Worm (Caenorhabditis elegans): ENCODE data around the gene Y49A3A.3.
"Not testable (repeated sequence)": the region's sequence is repeated elsewhere in the genome, so short reads cannot be mapped to it uniquely, and the experiment has no call there.

Gene Y49A3A.3

DNA sequence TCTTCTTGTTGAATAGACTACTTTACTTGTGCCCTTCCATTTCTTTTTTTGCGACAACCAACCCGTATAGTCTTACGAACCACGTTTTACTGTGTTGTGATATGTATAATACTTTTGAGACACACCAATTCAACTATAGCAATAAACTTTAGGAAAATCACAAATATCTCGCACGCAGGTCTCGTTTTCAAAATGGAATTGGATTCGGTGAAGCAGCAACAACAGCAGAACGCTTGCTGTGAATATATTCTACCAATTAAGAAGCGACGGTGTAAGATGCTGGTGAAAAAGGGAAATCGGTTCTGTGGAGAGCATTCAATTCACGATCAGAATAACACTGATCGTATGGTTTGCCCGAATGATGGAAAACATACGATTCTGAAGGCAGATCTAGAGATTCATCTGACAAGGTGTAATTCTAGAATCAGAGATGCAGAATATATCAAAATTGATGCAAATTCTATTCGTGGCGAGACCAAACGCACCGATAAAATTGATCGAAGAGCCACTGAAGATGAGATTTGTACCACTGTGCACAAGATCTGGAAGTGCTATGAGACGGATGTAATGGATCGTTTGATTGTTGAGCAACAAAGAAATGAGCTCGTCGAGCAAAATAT is at the start of gene Y49A3A.3:
TSS of gene Y49A3A.3 (plus strand) at position 153 of the 620 bp plus-strand sequence.
- TF ChIP-seq unc-62 (GFP tag; optimal IDR thresholded peaks at IDR 0.05): no peak

DNA sequence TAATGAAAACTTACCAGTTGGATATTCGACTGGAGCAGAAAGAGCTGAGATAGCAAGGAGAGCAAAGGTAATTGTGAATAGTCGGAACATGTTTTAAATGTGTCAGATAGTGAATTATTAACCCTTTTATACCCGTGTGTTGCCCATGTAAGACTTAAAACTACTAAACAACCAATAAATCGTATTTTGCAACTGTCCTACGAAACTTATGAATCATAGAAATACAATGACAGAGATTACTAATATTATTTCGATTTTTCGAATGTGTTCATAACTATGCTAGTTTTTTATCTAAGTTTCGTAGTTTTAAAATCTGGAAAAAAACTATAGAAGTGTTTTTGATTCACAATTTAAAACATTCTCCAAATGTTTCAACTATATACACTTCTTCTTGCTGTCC is 47.4 kb upstream of the Y49A3A.3 start, which contains the start of gene spig-4:
TSS of gene spig-4 (minus strand) at position 101 of the 400 bp plus-strand sequence.
- TF ChIP-seq unc-62 (GFP tag; optimal IDR thresholded peaks at IDR 0.05): not testable (repeated sequence)

ce11 chrV:14308164-14308563 is 46.0 kb upstream of the Y49A3A.3 start, which contains the start of gene spig-5:
TSS of gene spig-5 (plus strand) at chrV:14308464.
- TF ChIP-seq unc-62 (GFP tag; optimal IDR thresholded peaks at IDR 0.05): not testable (repeated sequence)

DNA sequence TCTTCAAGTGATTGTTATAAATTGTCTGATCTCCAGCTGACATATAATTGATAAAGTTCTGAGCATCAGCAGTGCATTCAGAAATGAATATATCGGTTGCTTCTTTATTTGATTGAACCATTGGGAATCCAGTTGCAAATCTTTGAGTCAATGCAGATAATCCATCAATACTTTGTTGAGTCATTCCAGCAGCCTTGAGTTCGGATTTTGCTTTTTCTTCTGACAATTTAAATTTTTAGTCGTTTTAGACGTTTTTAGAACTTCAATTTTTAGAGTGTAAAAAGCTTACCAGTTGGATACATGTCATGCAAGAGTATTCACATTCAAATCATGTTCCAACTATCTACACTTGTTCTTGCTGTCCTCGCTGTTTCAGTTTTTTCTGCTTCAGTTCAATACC is 44.6 kb upstream of the Y49A3A.3 start, which contains the start of gene F14D7.14:
TSS of gene F14D7.14 (plus strand) at position 301 of the 400 bp plus-strand sequence.
- not testable (repeated sequence) for TF ChIP-seq unc-62 (GFP tag; optimal IDR thresholded peaks at IDR 0.05)

ce11 chrV:14311115-14311514 is 43.1 kb upstream of the Y49A3A.3 start, which contains the start of gene ddn-3:
TSS of gene ddn-3 (minus strand) at chrV:14311215.
- TF ChIP-seq unc-62 (GFP tag; optimal IDR thresholded peaks at IDR 0.05): no peak

DNA sequence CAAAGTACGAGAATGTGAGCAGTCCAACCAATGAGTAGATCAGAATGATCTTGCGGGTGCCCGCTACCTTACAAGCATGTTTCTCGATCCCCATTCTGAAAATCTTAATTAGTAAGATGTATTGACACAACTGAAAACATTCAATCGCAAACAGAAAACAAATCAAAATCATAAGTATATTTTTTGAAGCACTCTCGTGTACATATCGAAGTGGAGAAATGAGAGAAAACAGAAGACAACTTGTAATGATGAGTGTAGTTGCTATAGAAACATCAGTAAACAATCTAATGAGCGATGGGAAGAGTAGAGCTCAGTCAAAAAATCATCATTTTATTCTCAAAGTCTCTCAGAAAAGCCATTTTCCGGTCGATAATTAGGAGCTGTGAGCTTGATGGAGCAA is 41.5 kb upstream of the Y49A3A.3 start, which contains the start of gene F14D7.8:
TSS of gene F14D7.8 (minus strand) at position 101 of the 400 bp plus-strand sequence.
- TF ChIP-seq unc-62 (GFP tag; optimal IDR thresholded peaks at IDR 0.05): no peak

DNA sequence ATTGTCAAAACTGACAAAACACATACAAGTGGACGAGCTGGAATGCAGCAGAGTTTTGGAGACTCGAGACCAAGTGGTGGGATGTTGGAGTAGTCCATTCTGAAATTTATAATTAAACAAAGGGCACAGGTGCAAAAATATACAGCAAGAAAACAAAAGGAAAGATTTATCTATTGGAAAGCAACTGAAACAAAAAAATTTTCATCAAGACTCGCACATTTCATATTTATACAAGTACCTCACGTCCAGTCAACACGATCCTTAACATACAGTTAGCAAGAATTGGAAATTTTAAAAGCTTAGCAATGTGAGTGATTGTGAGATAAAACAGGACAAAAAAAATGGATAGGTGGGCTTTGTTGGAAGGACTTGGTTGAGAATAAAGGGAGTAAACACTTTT is 40.0 kb upstream of the Y49A3A.3 start, which contains the start of gene F47B8.1:
TSS of gene F47B8.1 (minus strand) at position 101 of the 400 bp plus-strand sequence.
- no peak for TF ChIP-seq unc-62 (GFP tag; optimal IDR thresholded peaks at IDR 0.05)

ce11 chrV:14316525-14316924 is 37.7 kb upstream of the Y49A3A.3 start, which contains the start of gene F47B8.2:
TSS of gene F47B8.2 (minus strand) at chrV:14316625.
- TF ChIP-seq unc-62 (GFP tag; optimal IDR thresholded peaks at IDR 0.05): no peak

ce11 chrV:14317204-14317603 is 37.0 kb upstream of the Y49A3A.3 start:
- no peak for TF ChIP-seq unc-62 (GFP tag; optimal IDR thresholded peaks at IDR 0.05)

ce11 chrV:14317621-14318020 is 36.6 kb upstream of the Y49A3A.3 start:
- no peak for TF ChIP-seq unc-62 (GFP tag; optimal IDR thresholded peaks at IDR 0.05)

DNA sequence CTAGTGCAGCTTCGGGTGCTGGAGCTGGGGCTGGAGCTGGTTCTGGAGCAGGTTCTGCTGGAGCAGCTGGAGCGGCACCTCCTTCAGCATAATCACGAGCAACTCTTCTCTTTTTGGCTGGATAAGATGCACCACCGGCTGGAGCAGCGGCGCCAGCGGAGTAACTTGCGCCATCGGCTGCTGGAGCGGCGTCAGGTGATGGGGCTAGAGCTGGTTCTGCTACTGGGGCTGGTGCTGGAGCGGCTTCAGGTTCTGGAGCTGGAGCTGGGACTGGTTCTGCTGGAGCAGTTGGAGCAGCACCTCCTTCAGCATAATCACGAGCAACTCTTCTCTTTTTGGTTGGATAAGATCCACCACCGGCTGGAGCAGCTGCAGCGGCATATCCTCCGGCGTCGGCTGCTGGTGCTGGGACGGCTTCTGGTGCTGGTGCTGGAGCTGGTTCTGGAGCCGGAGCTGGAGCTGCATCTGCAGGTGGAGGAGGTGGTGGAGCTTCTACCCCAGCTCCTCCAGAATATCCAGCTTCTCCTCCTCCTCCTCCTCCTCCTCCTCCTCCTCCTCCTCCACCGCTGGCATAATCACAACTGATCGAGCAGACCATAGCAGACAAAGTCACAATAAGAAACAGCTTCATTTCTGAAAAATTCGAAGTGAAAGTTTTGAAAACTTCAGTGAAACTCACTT is 35.0 kb upstream of the Y49A3A.3 start, which contains the start of gene F47B8.13:
TSS of gene F47B8.13 (minus strand) at position 631 of the 681 bp plus-strand sequence.
- no peak for TF ChIP-seq unc-62 (GFP tag; optimal IDR thresholded peaks at IDR 0.05)

- no peak for TF ChIP-seq unc-62 (GFP tag; optimal IDR thresholded peaks at IDR 0.05)
These were observed 34.0 kb upstream of the Y49A3A.3 start, which contains the start of gene F47B8.14 for ce11 chrV:14320246-14320645. TSS of gene F47B8.14 (plus strand) at chrV:14320546.

DNA sequence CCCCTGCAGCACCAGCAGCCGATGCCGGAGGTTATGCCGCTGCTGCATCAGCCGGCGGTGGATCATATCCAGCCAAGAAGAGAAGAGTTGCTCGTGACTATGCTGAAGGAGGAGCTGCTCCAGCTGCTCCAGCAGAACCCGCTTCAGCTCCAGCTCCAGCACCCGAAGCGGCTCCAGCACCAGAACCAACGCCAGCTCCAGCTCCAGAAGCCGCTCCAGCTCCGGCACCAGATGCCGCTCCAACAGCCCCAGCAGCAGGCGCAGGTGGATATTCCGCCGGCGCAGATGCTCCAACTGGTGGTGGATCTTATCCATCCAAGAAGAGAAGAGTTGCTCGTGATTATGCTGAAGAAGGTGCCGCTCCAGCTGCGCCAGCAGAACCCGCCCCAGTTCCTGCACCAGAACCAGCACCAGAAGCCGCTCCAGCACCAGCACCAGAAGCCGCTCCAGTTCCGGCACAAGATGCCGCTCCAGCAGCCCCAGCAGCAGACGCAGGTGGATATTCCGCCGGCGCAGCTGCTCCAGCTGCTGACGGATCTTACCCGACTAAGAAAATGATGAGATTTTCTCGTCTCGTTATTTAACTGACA is 33.4 kb upstream of the Y49A3A.3 start:
- TF ChIP-seq unc-62 (GFP tag; optimal IDR thresholded peaks at IDR 0.05): no peak

DNA sequence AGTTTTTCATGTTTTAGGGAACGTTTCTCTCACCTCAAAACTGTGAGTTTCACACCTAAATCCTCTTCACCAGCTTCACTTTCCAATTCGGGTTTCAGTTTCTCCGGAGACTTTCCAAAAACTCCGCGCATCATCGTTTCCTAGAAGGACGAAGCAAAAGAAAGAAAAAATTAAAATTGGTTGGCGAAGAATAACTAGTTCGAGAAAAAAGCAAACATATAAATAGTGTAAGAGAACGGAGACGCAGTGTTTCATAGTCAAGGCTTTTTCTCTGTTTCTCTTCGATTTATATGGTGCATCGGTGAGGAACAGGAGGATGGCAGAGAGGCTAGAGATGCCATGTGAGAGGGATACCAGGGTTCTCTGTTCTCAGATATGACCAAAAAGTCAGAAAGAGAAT is 31.5 kb upstream of the Y49A3A.3 start, which contains the start of gene F47B8.3:
TSS of gene F47B8.3 (minus strand) at position 261 of the 400 bp plus-strand sequence.
- TF ChIP-seq unc-62 (GFP tag; optimal IDR thresholded peaks at IDR 0.05): no peak

- no peak for TF ChIP-seq unc-62 (GFP tag; optimal IDR thresholded peaks at IDR 0.05)
These were observed 29.4 kb upstream of the Y49A3A.3 start, which contains the start of the genes F47B8.4 and F47B8.18 for ce11 chrV:14324502-14325467. TSS of gene F47B8.4 (minus strand) at chrV:14324673. TSS of gene F47B8.18 (minus strand) at chrV:14325464.
